Fruit fly (Drosophila melanogaster) whole organism, pupa: ENCODE data around the gene Pino.

Source experiments
- CG12605 ChIP-seq: fragments of 200-800 bp; sonication (Bioruptor generic); IDR thresholded peaks from 2 replicates; pipeline ENCODE4 v1.3.6; 2022; ENCODE audit warnings: missing biosample characterization, missing genetic modification characterization
- CG13204 ChIP-seq: fragments of 200-800 bp; sonication (Bioruptor generic); optimal IDR thresholded peaks from 2 replicates; lab custom pipeline; 2018; ENCODE audit warnings: missing biosample characterization, mild to moderate bottlenecking, missing genetic modification characterization, moderate library complexity
- CG14655 ChIP-seq: fragments of 200-800 bp; sonication (Bioruptor generic); optimal IDR thresholded peaks from 3 replicates; lab custom pipeline; 2017; ENCODE audit warnings: mild to moderate bottlenecking, missing biosample characterization, missing genetic modification reagents, missing genetic modification characterization
- CG17806 ChIP-seq: fragments of 200-800 bp; sonication (Bioruptor generic); optimal IDR thresholded peaks from 2 replicates; lab custom pipeline; 2018; ENCODE audit warnings: missing biosample characterization, mild to moderate bottlenecking, missing genetic modification characterization, moderate library complexity
- CG8159 ChIP-seq: fragments of 200-800 bp; sonication (Bioruptor generic); optimal IDR thresholded peaks from 3 replicates; lab custom pipeline; 2018; ENCODE audit warnings: missing biosample characterization, mild to moderate bottlenecking, missing genetic modification characterization, moderate library complexity
- CG9948 ChIP-seq: fragments of 200-800 bp; sonication (Bioruptor generic); optimal IDR thresholded peaks from 2 replicates; lab custom pipeline; 2018; ENCODE audit warnings: missing biosample characterization, mild to moderate bottlenecking, missing genetic modification characterization, moderate library complexity
- Pif1A ChIP-seq: fragments of 200-800 bp; sonication (Bioruptor generic); optimal IDR thresholded peaks from 3 replicates; lab custom pipeline; 2016; ENCODE audit warnings: missing biosample characterization, missing genetic modification characterization
- Snoo ChIP-seq: fragments of 200-800 bp; sonication (Bioruptor generic); optimal IDR thresholded peaks from 3 replicates; lab custom pipeline; 2017; ENCODE audit warnings: missing biosample characterization, mild to moderate bottlenecking, missing genetic modification characterization, inconsistent platforms
- fd96Ca ChIP-seq: fragments of 200-800 bp; sonication (Bioruptor generic); IDR thresholded peaks from 3 replicates; pipeline ENCODE4 v1.3.6; 2022; ENCODE audit warnings: missing biosample characterization, missing genetic modification characterization
- gl ChIP-seq: fragments of 200-800 bp; sonication (Bioruptor generic); optimal IDR thresholded peaks from 2 replicates; lab custom pipeline; 2018; ENCODE audit warnings: missing biosample characterization, mild to moderate bottlenecking, missing genetic modification characterization

dm6 chr2L:1112641-1113040 is 16.1 kb downstream of the Pino start, which contains the start of gene CG14340:
- no peak for TF ChIP-seq CG9948 (tag; lab: Kevin White, UChicago)
- TF ChIP-seq CG12605, result no peak
- TF ChIP-seq gl, result no peak
- no peak for TF ChIP-seq fd96Ca (GFP tag; lab: Robert Waterston, UW)
- TF ChIP-seq CG13204 (GFP tag; lab: Kevin White, UChicago), result no peak
- TF ChIP-seq Snoo (tag; lab: Kevin White, UChicago), result no peak
- no peak for TF ChIP-seq CG8159 (tag; lab: Kevin White, UChicago)
- no peak for TF ChIP-seq CG17806 (tag; lab: Kevin White, UChicago)
- TF ChIP-seq CG14655 (GFP tag; lab: Kevin White, UChicago), result no peak
- no peak for TF ChIP-seq Pif1A (GFP tag; lab: Kevin White, UChicago)
